Worm (Caenorhabditis elegans) whole organism, late embryonic: ENCODE measurements around the gene bcf-1.

Experiments
- Y22D7AL.16 ChIP-seq: sonication (generic microtip); optimal IDR thresholded peaks from 2 replicates; lab custom pipeline; 2016; ENCODE audit warnings: missing genetic modification characterization, missing compliant biosample characterization
- ceh-18 ChIP-seq: sonication (generic microtip); optimal IDR thresholded peaks from 2 replicates; lab custom pipeline; 2016; ENCODE audit warnings: missing genetic modification characterization, missing compliant biosample characterization
- lin-11 ChIP-seq: fragments of 200-800 bp; sonication (Bioruptor generic); optimal IDR thresholded peaks from 2 replicates; lab custom pipeline; 2018; ENCODE audit warnings: mild to moderate bottlenecking, missing genetic modification characterization, missing compliant biosample characterization
- pag-3 ChIP-seq: sonication (generic microtip); optimal IDR thresholded peaks from 2 replicates; lab custom pipeline; 2016; ENCODE audit warnings: missing compliant biosample characterization, missing genetic modification characterization, borderline replicate concordance
- tbx-2 ChIP-seq: sonication (generic microtip); optimal IDR thresholded peaks from 2 replicates; lab custom pipeline; 2016; ENCODE audit warnings: missing genetic modification characterization, missing compliant biosample characterization

DNA sequence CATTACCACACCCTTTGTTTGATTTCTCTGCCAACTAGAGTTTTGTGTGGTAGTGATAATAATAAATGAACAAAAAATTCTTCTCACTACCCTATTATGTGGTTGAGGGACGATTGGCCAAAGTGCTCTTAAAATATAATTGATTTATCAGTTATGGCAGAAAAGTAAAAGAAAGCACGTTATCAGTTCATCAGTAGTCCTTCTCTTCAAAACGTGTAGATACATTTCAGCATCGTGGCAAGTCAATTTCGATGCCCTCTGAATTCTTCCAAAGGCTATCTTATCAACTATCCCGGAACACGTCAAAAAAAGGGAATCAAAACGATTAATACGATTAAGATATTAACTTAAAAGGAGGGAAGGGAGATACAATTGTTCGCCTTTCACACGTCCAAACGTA, 4.5 kb upstream of the bcf-1 start:
- TF ChIP-seq ceh-18 (tag; lab: Kevin White, UChicago): no peak
- TF ChIP-seq pag-3 (tag; lab: Kevin White, UChicago): no peak
- TF ChIP-seq Y22D7AL.16: no peak
- TF ChIP-seq lin-11 (tag; lab: Kevin White, UChicago): no peak
- no peak for TF ChIP-seq tbx-2 (tag; lab: Kevin White, UChicago)
